Worm (Caenorhabditis elegans) whole organism, young adult: Measurements from ENCODE around the gene T24C4.5.

Source experiments
- B0336.3 ChIP-seq: fragments of 200-800 bp; sonication (Bioruptor generic); IDR thresholded peaks from 2 replicates; pipeline ENCODE4 v1.3.6; 2022; ENCODE audit warnings: missing genetic modification characterization, missing compliant biosample characterization
- D2030.7 ChIP-seq: fragments of 200-800 bp; sonication (Bioruptor generic); IDR thresholded peaks from 2 replicates; pipeline ENCODE4 v1.3.6; 2022; ENCODE audit warnings: missing genetic modification reagents, missing genetic modification characterization, missing compliant biosample characterization
- F22D6.2 ChIP-seq: sonication (generic microtip); optimal IDR thresholded peaks from 2 replicates; lab custom pipeline; 2016; ENCODE audit warnings: mild to moderate bottlenecking, missing genetic modification characterization, missing compliant biosample characterization
- F37B4.10 ChIP-seq: fragments of 200-800 bp; sonication (Bioruptor generic); IDR thresholded peaks from 2 replicates; pipeline ENCODE4 v1.3.6; 2022; ENCODE audit warnings: missing genetic modification characterization, missing compliant biosample characterization
- F39B2.1 ChIP-seq: fragments of 200-800 bp; sonication (Bioruptor generic); IDR thresholded peaks from 2 replicates; pipeline ENCODE4 v1.3.6; 2022; ENCODE audit warnings: missing genetic modification reagents, missing genetic modification characterization, missing compliant biosample characterization
- F57C9.4 ChIP-seq: sonication (generic microtip); optimal IDR thresholded peaks from 2 replicates; lab custom pipeline; 2017; ENCODE audit warnings: mild to moderate bottlenecking, missing genetic modification characterization, missing compliant biosample characterization
- Y67H2A.10 ChIP-seq: fragments of 200-800 bp; sonication (Bioruptor generic); conservative IDR thresholded peaks from 2 replicates; pipeline ENCODE4 v1.3.6; 2022; ENCODE audit warnings: missing genetic modification reagents, missing genetic modification characterization, missing compliant biosample characterization
- Y79H2A.3 ChIP-seq: fragments of 200-800 bp; sonication (Bioruptor generic); conservative IDR thresholded peaks from 2 replicates; pipeline ENCODE4 v1.3.6; 2022; ENCODE audit warnings: missing genetic modification reagents, missing genetic modification characterization, missing compliant biosample characterization
- Y95B8A.8 ChIP-seq: fragments of 200-800 bp; sonication (Bioruptor generic); IDR thresholded peaks from 2 replicates; pipeline ENCODE4 v1.3.6; 2022; ENCODE audit warnings: missing genetic modification reagents, missing genetic modification characterization, missing compliant biosample characterization
- aptf-2 ChIP-seq: fragments of 200-800 bp; sonication (Bioruptor generic); conservative IDR thresholded peaks from 2 replicates; pipeline ENCODE4 v1.3.6; 2022; ENCODE audit warnings: missing genetic modification reagents, missing genetic modification characterization, missing compliant biosample characterization
- aptf-3 ChIP-seq: fragments of 200-800 bp; sonication (Bioruptor generic); IDR thresholded peaks from 2 replicates; pipeline ENCODE4 v1.3.6; 2022; ENCODE audit warnings: missing genetic modification characterization, missing compliant biosample characterization
- atf-7 ChIP-seq: sonication (generic microtip); optimal IDR thresholded peaks from 2 replicates; lab custom pipeline; 2017; ENCODE audit warnings: mild to moderate bottlenecking, missing genetic modification characterization, missing compliant biosample characterization
- attf-3 ChIP-seq: fragments of 200-800 bp; sonication (Bioruptor generic); conservative IDR thresholded peaks from 2 replicates; pipeline ENCODE4 v1.3.6; 2022; ENCODE audit warnings: missing genetic modification reagents, missing genetic modification characterization, missing compliant biosample characterization
- bed-1 ChIP-seq: fragments of 200-800 bp; sonication (Bioruptor generic); IDR thresholded peaks from 2 replicates; pipeline ENCODE4 v1.3.6; 2022; ENCODE audit warnings: missing genetic modification reagents, missing genetic modification characterization, missing compliant biosample characterization
- cebp-1 ChIP-seq, 2 experiments: fragments of 200-800 bp in 1 of 2; sonication (Bioruptor generic) in 1 of 2; sonication (generic microtip) in 1 of 2; IDR thresholded peaks in 1 of 2; optimal IDR thresholded peaks in 1 of 2; 2 replicates each; pipeline versions ENCODE4 v1.3.6 to Lab custom; 2017 to 2022; ENCODE audit warnings: missing compliant biosample characterization in 2 of 2, missing genetic modification characterization in 2 of 2, mild to moderate bottlenecking in 1 of 2, missing genetic modification reagents in 1 of 2, moderate library complexity in 1 of 2
- chd-7 ChIP-seq: sonication (generic microtip); optimal IDR thresholded peaks from 2 replicates; lab custom pipeline; 2016; ENCODE audit warnings: mild to moderate bottlenecking, missing genetic modification characterization, moderate library complexity, missing compliant biosample characterization
- dpff-1 ChIP-seq: sonication (generic microtip); optimal IDR thresholded peaks from 2 replicates; lab custom pipeline; 2017; ENCODE audit warnings: mild to moderate bottlenecking, missing genetic modification characterization, missing compliant biosample characterization
- ets-4 ChIP-seq: fragments of 200-800 bp; sonication (Bioruptor generic); optimal IDR thresholded peaks from 2 replicates; lab custom pipeline; 2018; ENCODE audit warnings: mild to moderate bottlenecking, missing genetic modification characterization, missing compliant biosample characterization
- him-1 ChIP-seq: sonication (generic microtip); optimal IDR thresholded peaks from 2 replicates; lab custom pipeline; 2016; ENCODE audit warnings: missing genotype, missing genetic modification reagents, missing genetic modification characterization, missing compliant biosample characterization
- hlh-12 ChIP-seq: sonication (generic microtip); optimal IDR thresholded peaks from 2 replicates; lab custom pipeline; 2016; ENCODE audit warnings: missing genetic modification characterization, missing compliant biosample characterization
- let-607 ChIP-seq, 2 experiments: fragments of 200-800 bp in 1 of 2; sonication (Bioruptor generic) in 1 of 2; sonication (generic microtip) in 1 of 2; optimal IDR thresholded peaks; 2 replicates each; lab custom pipeline; 2016 to 2018; ENCODE audit warnings: mild to moderate bottlenecking in 2 of 2, missing compliant biosample characterization in 2 of 2, missing genetic modification characterization in 2 of 2, moderate library complexity in 2 of 2, missing genotype in 1 of 2
- lin-40 ChIP-seq: sonication (generic microtip); optimal IDR thresholded peaks from 2 replicates; lab custom pipeline; 2016; ENCODE audit warnings: missing genetic modification characterization, mild to moderate bottlenecking, missing compliant biosample characterization, missing genotype, missing genetic modification reagents
- lsl-1 ChIP-seq: fragments of 200-800 bp; sonication (Bioruptor generic); optimal IDR thresholded peaks from 2 replicates; lab custom pipeline; 2018; ENCODE audit warnings: mild to moderate bottlenecking, missing genetic modification characterization, moderate library complexity, missing compliant biosample characterization
- madf-10 ChIP-seq: sonication (generic microtip); optimal IDR thresholded peaks from 2 replicates; lab custom pipeline; 2016; ENCODE audit warnings: mild to moderate bottlenecking, missing genetic modification characterization, missing compliant biosample characterization
- mes-4 ChIP-seq: sonication (generic microtip); optimal IDR thresholded peaks from 2 replicates; lab custom pipeline; 2016; ENCODE audit warnings: missing genotype, missing genetic modification characterization, missing compliant biosample characterization
- nhr-179 ChIP-seq: sonication (generic microtip); optimal IDR thresholded peaks from 2 replicates; lab custom pipeline; 2016; ENCODE audit warnings: mild to moderate bottlenecking, missing genetic modification characterization, missing compliant biosample characterization
- nhr-80 ChIP-seq: sonication (generic microtip); optimal IDR thresholded peaks from 2 replicates; lab custom pipeline; 2016; ENCODE audit warnings: missing genetic modification characterization, missing compliant biosample characterization
- pha-4 ChIP-seq: fragments of 150-350 bp; sonication (generic microtip); optimal IDR thresholded peaks from 2 replicates; lab custom pipeline; 2014; ENCODE audit warnings: missing biosample characterization, missing genetic modification reagents, missing genetic modification characterization
- repo-1 ChIP-seq: sonication (generic microtip); optimal IDR thresholded peaks from 2 replicates; lab custom pipeline; 2017; ENCODE audit warnings: mild to moderate bottlenecking, missing genetic modification characterization, missing compliant biosample characterization
- rpc-1 ChIP-seq, 2 experiments: fragments of 150-350 bp in 1 of 2; sonication (generic microtip) in 1 of 2; optimal IDR thresholded peaks; 2 replicates each; lab custom pipeline; 2014 to 2018; ENCODE audit warnings: missing biosample characterization in 1 of 2, missing genetic modification characterization in 1 of 2, missing genetic modification reagents in 1 of 2, missing genotype in 1 of 2
- snpc-4 ChIP-seq, 5 experiments: fragments of 150-350 bp in 1 of 5; sonication (generic microtip) in 4 of 5; optimal IDR thresholded peaks; 2 replicates each; lab custom pipeline; 2014 to 2018; ENCODE audit warnings: missing genetic modification characterization in 5 of 5, missing biosample characterization in 3 of 5, antibody characterized with exemption in 2 of 5, mild to moderate bottlenecking in 2 of 5, missing compliant biosample characterization in 2 of 5, missing genotype in 2 of 5, moderate library complexity in 2 of 5, missing genetic modification reagents in 1 of 5
- somi-1 ChIP-seq: fragments of 200-800 bp; sonication (Bioruptor generic); optimal IDR thresholded peaks from 2 replicates; lab custom pipeline; 2018; ENCODE audit warnings: mild to moderate bottlenecking, missing genetic modification characterization, missing compliant biosample characterization
- sptf-2 ChIP-seq: fragments of 200-800 bp; sonication (Bioruptor generic); optimal IDR thresholded peaks from 2 replicates; lab custom pipeline; 2018; ENCODE audit warnings: mild to moderate bottlenecking, missing genetic modification characterization, missing compliant biosample characterization
- tbp1 ChIP-seq: fragments of 200-800 bp; sonication (Bioruptor generic); optimal IDR thresholded peaks from 2 replicates; lab custom pipeline; 2018; ENCODE audit warnings: mild to moderate bottlenecking, missing genetic modification characterization, missing compliant biosample characterization
- unc-62 ChIP-seq: fragments of 150-350 bp; optimal IDR thresholded peaks from 2 replicates; lab custom pipeline; 2014; ENCODE audit warnings: missing biosample characterization, missing genetic modification reagents, missing genetic modification characterization
- xnd-1 ChIP-seq: sonication (generic microtip); optimal IDR thresholded peaks from 2 replicates; lab custom pipeline; 2016; ENCODE audit warnings: missing genotype, missing genetic modification reagents, missing genetic modification characterization, missing compliant biosample characterization

T24C4.5 gene

ce11 chrIII:832855-833504 lies 46.6 kb downstream of the T24C4.5 start, which contains the start of gene zip-2 (continued):
- TF ChIP-seq him-1 (no peak), sptf-2 (GFP tag; lab: Kevin White, UChicago) (no peak), F39B2.1 (GFP tag; lab: Robert Waterston, UW) (no peak), D2030.7 (GFP tag; lab: Robert Waterston, UW) (no peak), tbp1 (GFP tag; lab: Kevin White, UChicago) (peak; percentile 13), madf-10 (tag; lab: Kevin White, UChicago) (peak; percentile 27), Y95B8A.8 (GFP tag; lab: Robert Waterston, UW) (no peak), pha-4 (no peak), bed-1 (GFP tag; lab: Robert Waterston, UW) (no peak), dpff-1 (tag; lab: Kevin White, UChicago) (no peak), let-607 (tag; optimal IDR thresholded peaks at IDR 0.05; lab: Kevin White, UChicago) (no peak), aptf-3 (GFP tag; lab: Robert Waterston, UW) (no peak), lsl-1 (no peak), rpc-1 (optimal IDR thresholded peaks at IDR 0.05; lab: Kevin White, UChicago) (no peak), rpc-1 (tag; optimal IDR thresholded peaks at IDR 0.05; lab: Kevin White, UChicago) (no peak), atf-7 (tag; lab: Kevin White, UChicago) (peak; percentile 70), hlh-12 (tag; lab: Kevin White, UChicago) (no peak), ets-4 (GFP tag; lab: Kevin White, UChicago) (no peak), F57C9.4 (tag; lab: Kevin White, UChicago) (no peak), xnd-1 (tag; lab: Kevin White, UChicago) (no peak), chd-7 (no peak)

ce11 chrIII:831961-832360 lies 47.6 kb downstream of the T24C4.5 start, which contains the start of gene ceeh-1:
Gene ceeh-1 (minus strand): TSS chrIII:832277.
- no peak for TF ChIP-seq mes-4
- TF ChIP-seq somi-1 (GFP tag; lab: Kevin White, UChicago): no peak
- no peak for TF ChIP-seq lin-40 (tag; lab: Kevin White, UChicago)
- peak; percentile 20 for TF ChIP-seq nhr-80
- no peak for TF ChIP-seq nhr-179
- no peak for TF ChIP-seq bed-1 (GFP tag; lab: Robert Waterston, UW)
- no peak for TF ChIP-seq cebp-1 (GFP tag; IDR thresholded peaks at IDR 0.05; lab: Robert Waterston, UW)
- TF ChIP-seq cebp-1 (tag; optimal IDR thresholded peaks at IDR 0.05; lab: Kevin White, UChicago): peak; percentile 7
- no peak for TF ChIP-seq Y67H2A.10 (GFP tag; lab: Robert Waterston, UW)
- no peak for TF ChIP-seq unc-62 (GFP tag; lab: Kevin White, UChicago)
- TF ChIP-seq Y79H2A.3: no peak
- no peak for TF ChIP-seq F22D6.2 (tag; lab: Kevin White, UChicago)
- TF ChIP-seq F37B4.10: no peak
- TF ChIP-seq snpc-4 (GFP tag; optimal IDR thresholded peaks at IDR 0.05; lab: Kevin White, UChicago): no peak
- TF ChIP-seq snpc-4 (tag; optimal IDR thresholded peaks at IDR 0.05; lab: Kevin White, UChicago): no peak
- no peak for TF ChIP-seq repo-1 (tag; lab: Kevin White, UChicago)
- 0 out of 2 replicates have a peak, but pooled peaks have one; percentile 13 for TF ChIP-seq B0336.3 (GFP tag; lab: Robert Waterston, UW)
- no peak for TF ChIP-seq attf-3 (GFP tag; lab: Robert Waterston, UW)
- no peak for TF ChIP-seq aptf-2 (GFP tag; lab: Robert Waterston, UW)
